Fruit fly (Drosophila melanogaster) whole organism, wandering third instar larva: ENCODE data around the gene CG45045.

Experiments
- Abd-B ChIP-seq: fragments of >200 bp; optimal IDR thresholded peaks from 2 replicates; lab custom pipeline; 2017; ENCODE audit warnings: missing biosample characterization, missing genetic modification characterization
- CG32264 ChIP-seq: fragments of 200-800 bp; sonication (Bioruptor generic); optimal IDR thresholded peaks from 2 replicates; lab custom pipeline; 2016; ENCODE audit warnings: missing biosample characterization, missing genetic modification characterization
- CrebA ChIP-seq: fragments of 200-800 bp; sonication (Bioruptor generic); optimal IDR thresholded peaks from 2 replicates; lab custom pipeline; 2016; ENCODE audit warnings: missing biosample characterization, mild to moderate bottlenecking, missing genetic modification characterization, borderline replicate concordance
- Dfd ChIP-seq: fragments of >200 bp; optimal IDR thresholded peaks from 2 replicates; lab custom pipeline; 2017; ENCODE audit warnings: missing biosample characterization, missing genetic modification characterization
- Dif ChIP-seq: fragments of 200-275, 200-300 bp; sonication (Bioruptor generic); optimal IDR thresholded peaks from 2 replicates; lab custom pipeline; 2018; ENCODE audit warnings: missing biosample characterization, missing genetic modification characterization; ENCODE audit not compliant: partially characterized antibody
- GATAd ChIP-seq: sonication (Bioruptor generic); optimal IDR thresholded peaks from 2 replicates; lab custom pipeline; 2016; ENCODE audit warnings: missing biosample characterization, missing genetic modification characterization
- Hnf4 ChIP-seq: fragments of 200-800 bp; sonication (Bioruptor generic); optimal IDR thresholded peaks from 2 replicates; lab custom pipeline; 2016; ENCODE audit warnings: missing biosample characterization, mild to moderate bottlenecking, missing genetic modification characterization
- Hr83 ChIP-seq: fragments of 200-300 bp; sonication (Bioruptor generic); optimal IDR thresholded peaks from 2 replicates; lab custom pipeline; 2016; ENCODE audit warnings: missing biosample characterization, mild to moderate bottlenecking, missing genetic modification characterization, moderate library complexity; ENCODE audit not compliant: poor library complexity, severe bottlenecking
- Jra ChIP-seq: sonication (Bioruptor generic); optimal IDR thresholded peaks from 2 replicates; lab custom pipeline; 2016; ENCODE audit warnings: missing biosample characterization, missing genetic modification characterization
- Mio ChIP-seq: sonication (Bioruptor generic); optimal IDR thresholded peaks from 2 replicates; lab custom pipeline; 2016; ENCODE audit warnings: missing biosample characterization, missing genetic modification characterization
- Myc ChIP-seq: fragments of >200 bp; optimal IDR thresholded peaks from 2 replicates; lab custom pipeline; 2017
- N ChIP-seq: fragments of >200 bp; optimal IDR thresholded peaks from 2 replicates; lab custom pipeline; 2018; ENCODE audit warnings: missing biosample characterization, missing external identifiers, missing genetic modification characterization
- OdsH ChIP-seq: fragments of 200-800 bp; sonication (Bioruptor generic); optimal IDR thresholded peaks from 2 replicates; lab custom pipeline; 2016; ENCODE audit warnings: missing biosample characterization, mild to moderate bottlenecking, missing genetic modification characterization
- Rel ChIP-seq, 2 experiments: fragments of 200-800 bp; sonication (Bioruptor generic) in 1 of 2; optimal IDR thresholded peaks; 2 replicates in 1 of 2; 3 replicates in 1 of 2; lab custom pipeline; 2016 to 2019; ENCODE audit warnings: mild to moderate bottlenecking in 2 of 2, missing biosample characterization in 2 of 2, missing genetic modification characterization in 2 of 2, moderate library complexity in 1 of 2
- Sp1 ChIP-seq: fragments of 200-800 bp; sonication (Bioruptor generic); optimal IDR thresholded peaks from 3 replicates; lab custom pipeline; 2019; ENCODE audit warnings: missing biosample characterization, mild to moderate bottlenecking, missing genetic modification characterization, moderate library complexity
- Vsx2 ChIP-seq: fragments of 200-300, 225-300 bp; sonication (Bioruptor generic); optimal IDR thresholded peaks from 2 replicates; lab custom pipeline; 2018; ENCODE audit warnings: missing biosample characterization, missing genetic modification characterization; ENCODE audit not compliant: partially characterized antibody
- br ChIP-seq: fragments of 200-800 bp; sonication (Bioruptor generic); optimal IDR thresholded peaks from 2 replicates; lab custom pipeline; 2016; ENCODE audit warnings: missing biosample characterization, missing genetic modification characterization
- brk ChIP-seq: fragments of 200-800 bp; sonication (Bioruptor generic); optimal IDR thresholded peaks from 2 replicates; lab custom pipeline; 2016; ENCODE audit warnings: missing biosample characterization, mild to moderate bottlenecking, missing genetic modification characterization
- dl ChIP-seq, 2 experiments: fragments of 175-275, 200-275 bp in 1 of 2; fragments of 200-275 bp in 1 of 2; sonication (Bioruptor generic); optimal IDR thresholded peaks; lab custom pipeline; 2018; ENCODE audit warnings: mild to moderate bottlenecking in 2 of 2, missing biosample characterization in 2 of 2, missing genetic modification characterization in 2 of 2, moderate library complexity in 2 of 2; ENCODE audit not compliant: partially characterized antibody in 2 of 2, insufficient read depth in 1 of 2
- dmrt93B ChIP-seq: fragments of 200-800 bp; sonication (Bioruptor generic); optimal IDR thresholded peaks from 2 replicates; lab custom pipeline; 2018; ENCODE audit warnings: missing biosample characterization, mild to moderate bottlenecking, missing genetic modification characterization
- dsf ChIP-seq: sonication (Bioruptor generic); optimal IDR thresholded peaks from 2 replicates; lab custom pipeline; 2016; ENCODE audit warnings: missing biosample characterization, missing genetic modification characterization, borderline replicate concordance
- ey ChIP-seq: fragments of 200-800 bp; sonication (Bioruptor generic); optimal IDR thresholded peaks from 2 replicates; lab custom pipeline; 2016; ENCODE audit warnings: missing biosample characterization, missing genetic modification characterization
- foxo ChIP-seq, 2 experiments: fragments of 200-800 bp; sonication (Bioruptor generic); optimal IDR thresholded peaks; 2 replicates in 1 of 2; 3 replicates in 1 of 2; lab custom pipeline; 2016 to 2017; ENCODE audit warnings: missing biosample characterization in 2 of 2, missing genetic modification characterization in 2 of 2
- fru ChIP-seq: fragments of 200-800 bp; sonication (Bioruptor generic); optimal IDR thresholded peaks from 3 replicates; lab custom pipeline; 2016; ENCODE audit warnings: missing biosample characterization, mild to moderate bottlenecking, missing genetic modification characterization
- h ChIP-seq: fragments of 200-800 bp; sonication (Bioruptor generic); optimal IDR thresholded peaks from 3 replicates; lab custom pipeline; 2016; ENCODE audit warnings: missing biosample characterization, mild to moderate bottlenecking, missing genetic modification characterization
- jim ChIP-seq: fragments of 175-275, 200-325 bp; sonication (Bioruptor generic); optimal IDR thresholded peaks from 2 replicates; lab custom pipeline; 2016; ENCODE audit warnings: missing biosample characterization, mild to moderate bottlenecking, missing genetic modification characterization
- lola ChIP-seq: fragments of >200 bp; optimal IDR thresholded peaks from 2 replicates; lab custom pipeline; 2017; ENCODE audit warnings: missing biosample characterization, missing genetic modification characterization
- pan ChIP-seq: fragments of >200 bp; optimal IDR thresholded peaks from 2 replicates; lab custom pipeline; 2017
- psq ChIP-seq: fragments of 200-800 bp; sonication (Bioruptor generic); optimal IDR thresholded peaks from 3 replicates; lab custom pipeline; 2017; ENCODE audit warnings: missing biosample characterization, mild to moderate bottlenecking, missing genetic modification characterization, moderate library complexity
- rgr ChIP-seq: fragments of 200-800 bp; sonication (Bioruptor generic); optimal IDR thresholded peaks from 3 replicates; lab custom pipeline; 2016; ENCODE audit warnings: missing biosample characterization, mild to moderate bottlenecking, missing genetic modification characterization
- sage ChIP-seq: fragments of 200-800 bp; sonication (Bioruptor generic); optimal IDR thresholded peaks from 2 replicates; lab custom pipeline; 2016; ENCODE audit warnings: missing biosample characterization, mild to moderate bottlenecking, missing genetic modification characterization
- usp ChIP-seq: fragments of >200 bp; optimal IDR thresholded peaks from 2 replicates; lab custom pipeline; 2017; ENCODE audit warnings: missing biosample characterization, missing genetic modification characterization
- woc ChIP-seq: sonication (Bioruptor generic); optimal IDR thresholded peaks from 2 replicates; lab custom pipeline; 2016; ENCODE audit warnings: missing biosample characterization, mild to moderate bottlenecking, missing genetic modification characterization

The CG45045 gene

dm6 chr3R:17709623-17710145 lies 42.3 kb downstream of the CG45045 start:
- no peak for TF ChIP-seq GATAd (GFP tag; lab: Kevin White, UChicago)
- no peak for TF ChIP-seq h

DNA sequence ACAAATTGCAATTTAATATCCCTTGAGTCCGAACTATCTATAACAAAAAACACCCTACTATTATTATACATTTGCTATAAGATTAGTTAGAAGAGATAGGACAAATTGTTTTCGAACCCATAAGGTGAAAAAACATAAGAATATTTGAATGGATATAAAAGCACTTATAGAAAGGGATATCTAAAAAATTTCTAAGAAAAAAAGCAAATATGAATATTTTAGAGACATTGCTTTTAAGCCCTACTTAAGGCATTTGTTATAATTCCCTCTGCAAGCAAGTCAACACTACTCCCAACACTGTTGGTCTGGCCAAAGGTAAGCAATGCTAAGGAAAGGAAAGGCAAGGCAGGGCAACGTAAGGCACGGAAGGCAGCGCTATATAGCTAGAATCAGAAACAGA lies 43.0 kb downstream of the CG45045 start:
- TF ChIP-seq psq (GFP tag; lab: Kevin White, UChicago) (no peak), rgr (GFP tag; lab: Kevin White, UChicago) (no peak), lola (no peak), jim (GFP tag; lab: Kevin White, UChicago) (no peak), Myc (peak; percentile 64), Sp1 (GFP tag; lab: Kevin White, UChicago) (no peak), Hr83 (GFP tag; lab: Kevin White, UChicago) (no peak), h (no peak), brk (GFP tag; lab: Kevin White, UChicago) (no peak), usp (no peak), pan (lab: Kevin White, UChicago) (no peak), woc (peak; percentile 28), Dif (GFP tag; lab: Kevin White, UChicago) (no peak), dmrt93B (GFP tag; lab: Kevin White, UChicago) (no peak), foxo (GFP tag; optimal IDR thresholded peaks at IDR 0.05; lab: Kevin White, UChicago) (peak in 1 of 2 experiments; percentile 3), Mio (GFP tag; lab: Kevin White, UChicago) (no peak), Jra (GFP tag; lab: Kevin White, UChicago) (no peak), CG32264 (no peak), br (no peak)

dm6 chr3R:17710900-17711645 lies 43.7 kb downstream of the CG45045 start:
- no peak for TF ChIP-seq Dfd (GFP tag; lab: Kevin White, UChicago)
- peak; percentile 22 for TF ChIP-seq N (GFP tag; lab: Kevin White, UChicago)
- no peak for TF ChIP-seq ey (GFP tag; lab: Kevin White, UChicago)
- TF ChIP-seq lola, result no peak
- peak; percentile 6 for TF ChIP-seq brk (GFP tag; lab: Kevin White, UChicago)
- TF ChIP-seq Dif (GFP tag; lab: Kevin White, UChicago), result peak; percentile 5
- TF ChIP-seq fru (GFP tag; lab: Kevin White, UChicago), result peak; percentile 4
- TF ChIP-seq dl (GFP tag; optimal IDR thresholded peaks at IDR 0.05; lab: Kevin White, UChicago; ENCODE audit: insufficient read depth in 1 of 2, partially characterized antibody in 2 of 2), result peak; percentile 12 to 17
- TF ChIP-seq dmrt93B (GFP tag; lab: Kevin White, UChicago), result no peak
- TF ChIP-seq Hnf4 (GFP tag; lab: Kevin White, UChicago), result peak; percentile 27
- TF ChIP-seq psq (GFP tag; lab: Kevin White, UChicago), result peak; percentile 73
- TF ChIP-seq, all 38 proteins: peak for 7

dm6 chr3R:17711646-17711975 lies 44.2 kb downstream of the CG45045 start:
- no peak for TF ChIP-seq Hnf4 (GFP tag; lab: Kevin White, UChicago)
- TF ChIP-seq Dif (GFP tag; lab: Kevin White, UChicago), result peak; percentile 2
- TF ChIP-seq fru (GFP tag; lab: Kevin White, UChicago), result no peak
- TF ChIP-seq, all 38 proteins: peak for 1

DNA sequence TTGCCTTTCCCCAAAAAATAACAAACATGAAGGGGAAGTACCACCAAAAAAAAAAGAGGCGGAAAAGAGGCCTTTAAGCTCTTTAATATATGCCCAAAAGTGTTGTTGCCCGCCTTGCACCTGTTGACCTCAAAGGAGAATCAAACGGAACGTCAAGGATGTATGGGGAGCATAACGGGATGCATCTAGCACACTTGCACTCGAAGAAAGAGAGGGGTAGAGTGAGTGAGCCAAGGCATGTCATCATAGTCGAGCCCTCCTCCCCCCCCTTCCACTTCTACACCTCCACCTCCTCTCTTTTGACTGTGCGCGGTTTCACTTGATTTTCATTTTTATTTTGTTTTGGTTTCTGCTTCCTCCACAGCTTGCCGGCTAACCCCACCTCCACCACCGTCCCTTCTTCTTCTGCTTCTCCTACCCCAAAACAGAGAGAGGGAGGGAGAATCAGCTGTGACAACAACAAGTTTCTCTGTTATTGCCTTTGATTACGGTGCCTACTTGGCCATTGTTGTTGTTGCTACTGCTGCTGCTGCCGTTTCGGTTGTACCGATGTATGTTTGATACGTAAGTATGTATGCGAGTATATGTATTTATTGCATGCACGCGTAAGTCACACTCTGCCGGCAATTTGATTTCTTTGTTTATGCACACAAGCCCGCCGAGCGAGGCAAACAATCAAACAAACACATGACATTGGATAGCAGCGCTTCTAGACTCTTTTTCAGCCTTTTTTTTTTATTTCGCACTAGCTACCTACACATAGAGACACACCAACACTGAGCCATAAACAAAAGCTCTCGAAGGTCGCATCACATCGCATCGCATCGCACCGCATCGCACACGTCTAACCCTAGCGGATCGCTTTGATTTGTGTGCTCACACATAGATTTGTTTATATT lies 45.5 kb downstream of the CG45045 start:
- TF ChIP-seq Hr83 (GFP tag; lab: Kevin White, UChicago), result peak; percentile 81
- TF ChIP-seq fru (GFP tag; lab: Kevin White, UChicago), result no peak
- no peak for TF ChIP-seq dmrt93B (GFP tag; lab: Kevin White, UChicago)
- TF ChIP-seq Sp1 (GFP tag; lab: Kevin White, UChicago), result no peak
- no peak for TF ChIP-seq dsf
- TF ChIP-seq foxo (GFP tag; optimal IDR thresholded peaks at IDR 0.05; lab: Kevin White, UChicago), result peak in 1 of 2 experiments; percentile 19
- no peak for TF ChIP-seq N (GFP tag; lab: Kevin White, UChicago)
- TF ChIP-seq h, result peak; percentile 21
- no peak for TF ChIP-seq Dfd (GFP tag; lab: Kevin White, UChicago)
- no peak for TF ChIP-seq brk (GFP tag; lab: Kevin White, UChicago)
- TF ChIP-seq Rel (GFP tag; optimal IDR thresholded peaks at IDR 0.05; lab: Kevin White, UChicago), result no peak
- TF ChIP-seq Rel (tag; optimal IDR thresholded peaks at IDR 0.05; lab: Kevin White, UChicago), result peak; percentile 65
- TF ChIP-seq OdsH (GFP tag; lab: Kevin White, UChicago), result no peak
- peak; percentile 19 for TF ChIP-seq Hnf4 (GFP tag; lab: Kevin White, UChicago)
- peak; percentile 89 for TF ChIP-seq psq (GFP tag; lab: Kevin White, UChicago)
- peak; percentile 22 for TF ChIP-seq jim (GFP tag; lab: Kevin White, UChicago)
- no peak for TF ChIP-seq Vsx2 (GFP tag; lab: Kevin White, UChicago)
- TF ChIP-seq sage (GFP tag; lab: Kevin White, UChicago), result no peak
- no peak for TF ChIP-seq Abd-B (GFP tag; lab: Kevin White, UChicago)
- no peak for TF ChIP-seq dl (GFP tag; optimal IDR thresholded peaks at IDR 0.05; lab: Kevin White, UChicago; ENCODE audit: insufficient read depth in 1 of 2, partially characterized antibody in 2 of 2)
- TF ChIP-seq rgr (GFP tag; lab: Kevin White, UChicago), result no peak
- no peak for TF ChIP-seq woc
- no peak for TF ChIP-seq lola
- TF ChIP-seq pan (lab: Kevin White, UChicago), result no peak
- no peak for TF ChIP-seq br
- no peak for TF ChIP-seq usp
- TF ChIP-seq Dif (GFP tag; lab: Kevin White, UChicago), result no peak
- no peak for TF ChIP-seq CrebA
